Worm (Caenorhabditis elegans) whole organism, young adult: ENCODE data around the gene T13H10.2.

Experiments
- B0019.2 ChIP-seq: fragments of 200-800 bp; sonication (Bioruptor generic); conservative IDR thresholded peaks from 2 replicates; pipeline ENCODE4 v1.3.6; 2022; ENCODE audit warnings: missing genetic modification reagents, missing genetic modification characterization, missing compliant biosample characterization
- B0336.3 ChIP-seq: fragments of 200-800 bp; sonication (Bioruptor generic); IDR thresholded peaks from 2 replicates; pipeline ENCODE4 v1.3.6; 2022; ENCODE audit warnings: missing genetic modification characterization, missing compliant biosample characterization
- C17E4.6 ChIP-seq: fragments of 200-800 bp; sonication (Bioruptor generic); IDR thresholded peaks from 2 replicates; pipeline ENCODE4 v1.3.6; 2022; ENCODE audit warnings: missing genetic modification reagents, missing genetic modification characterization, missing compliant biosample characterization
- D2030.7 ChIP-seq: fragments of 200-800 bp; sonication (Bioruptor generic); IDR thresholded peaks from 2 replicates; pipeline ENCODE4 v1.3.6; 2022; ENCODE audit warnings: missing genetic modification reagents, missing genetic modification characterization, missing compliant biosample characterization
- F22D6.2 ChIP-seq: sonication (generic microtip); optimal IDR thresholded peaks from 2 replicates; lab custom pipeline; 2016; ENCODE audit warnings: mild to moderate bottlenecking, missing genetic modification characterization, missing compliant biosample characterization
- F23B12.7 ChIP-seq: sonication (generic microtip); optimal IDR thresholded peaks from 2 replicates; lab custom pipeline; 2017; ENCODE audit warnings: missing genetic modification characterization, mild to moderate bottlenecking, missing compliant biosample characterization, antibody characterized with exemption, moderate library complexity; ENCODE audit not compliant: insufficient read depth
- F37B4.10 ChIP-seq: fragments of 200-800 bp; sonication (Bioruptor generic); IDR thresholded peaks from 2 replicates; pipeline ENCODE4 v1.3.6; 2022; ENCODE audit warnings: missing genetic modification characterization, missing compliant biosample characterization
- F55B11.4 ChIP-seq: sonication (generic microtip); optimal IDR thresholded peaks from 2 replicates; lab custom pipeline; 2016; ENCODE audit warnings: missing compliant biosample characterization, missing genetic modification characterization, borderline replicate concordance; ENCODE audit not compliant: insufficient read depth
- T07F8.4 ChIP-seq: sonication (generic microtip); optimal IDR thresholded peaks from 2 replicates; lab custom pipeline; 2016; ENCODE audit warnings: mild to moderate bottlenecking, missing genetic modification characterization, moderate library complexity, missing compliant biosample characterization
- Y53G8AR.9 ChIP-seq: fragments of 200-800 bp; sonication (Bioruptor generic); conservative IDR thresholded peaks from 2 replicates; pipeline ENCODE4 v1.3.6; 2022; ENCODE audit warnings: missing genetic modification reagents, missing genetic modification characterization, missing compliant biosample characterization
- Y67H2A.10 ChIP-seq: fragments of 200-800 bp; sonication (Bioruptor generic); conservative IDR thresholded peaks from 2 replicates; pipeline ENCODE4 v1.3.6; 2022; ENCODE audit warnings: missing genetic modification reagents, missing genetic modification characterization, missing compliant biosample characterization
- aptf-2 ChIP-seq: fragments of 200-800 bp; sonication (Bioruptor generic); conservative IDR thresholded peaks from 2 replicates; pipeline ENCODE4 v1.3.6; 2022; ENCODE audit warnings: missing genetic modification reagents, missing genetic modification characterization, missing compliant biosample characterization
- atf-7 ChIP-seq: sonication (generic microtip); optimal IDR thresholded peaks from 2 replicates; lab custom pipeline; 2017; ENCODE audit warnings: mild to moderate bottlenecking, missing genetic modification characterization, missing compliant biosample characterization
- athp-1 ChIP-seq: sonication (generic microtip); optimal IDR thresholded peaks from 2 replicates; lab custom pipeline; 2017; ENCODE audit warnings: mild to moderate bottlenecking, missing genetic modification characterization, missing compliant biosample characterization
- cebp-2 ChIP-seq: fragments of 200-800 bp; sonication (Bioruptor generic); IDR thresholded peaks from 2 replicates; pipeline ENCODE4 v1.3.6; 2022; ENCODE audit warnings: missing genetic modification characterization, missing compliant biosample characterization
- die-1 ChIP-seq: sonication (generic microtip); optimal IDR thresholded peaks from 2 replicates; lab custom pipeline; 2016; ENCODE audit warnings: missing genotype, mild to moderate bottlenecking, missing genetic modification characterization, missing compliant biosample characterization
- efl-1 ChIP-seq: fragments of 150-350 bp; optimal IDR thresholded peaks from 2 replicates; lab custom pipeline; 2014; ENCODE audit warnings: missing biosample characterization, missing genetic modification reagents, missing genetic modification characterization
- egl-18 ChIP-seq: fragments of 200-800 bp; sonication (Bioruptor generic); IDR thresholded peaks from 2 replicates; pipeline ENCODE4 v1.3.6; 2022; ENCODE audit warnings: missing genetic modification reagents, missing genetic modification characterization, missing compliant biosample characterization
- ekl-4 ChIP-seq: fragments of 200-800 bp; sonication (Bioruptor generic); IDR thresholded peaks from 2 replicates; pipeline ENCODE4 v1.3.6; 2022; ENCODE audit warnings: missing genetic modification reagents, missing genetic modification characterization, missing compliant biosample characterization
- gei-17 ChIP-seq: fragments of 200-800 bp; sonication (Bioruptor generic); optimal IDR thresholded peaks from 2 replicates; lab custom pipeline; 2018; ENCODE audit warnings: mild to moderate bottlenecking, missing genetic modification characterization, missing compliant biosample characterization
- him-1 ChIP-seq: sonication (generic microtip); optimal IDR thresholded peaks from 2 replicates; lab custom pipeline; 2016; ENCODE audit warnings: missing genotype, missing genetic modification reagents, missing genetic modification characterization, missing compliant biosample characterization
- hlh-12 ChIP-seq: sonication (generic microtip); optimal IDR thresholded peaks from 2 replicates; lab custom pipeline; 2016; ENCODE audit warnings: missing genetic modification characterization, missing compliant biosample characterization
- hrde-1 ChIP-seq: sonication (generic microtip); optimal IDR thresholded peaks from 2 replicates; lab custom pipeline; 2016; ENCODE audit warnings: missing genetic modification characterization, mild to moderate bottlenecking, missing compliant biosample characterization, moderate library complexity, missing genotype, missing genetic modification reagents, borderline replicate concordance
- hsf-1 ChIP-seq: fragments of 200-800 bp; sonication (Bioruptor generic); IDR thresholded peaks from 2 replicates; pipeline ENCODE4 v1.3.6; 2022; ENCODE audit warnings: missing genetic modification reagents, missing genetic modification characterization, missing compliant biosample characterization
- lag-1 ChIP-seq: fragments of 200-800 bp; sonication (Bioruptor generic); IDR thresholded peaks from 2 replicates; pipeline ENCODE4 v1.3.6; 2022; ENCODE audit warnings: missing genetic modification reagents, missing genetic modification characterization, missing compliant biosample characterization
- lin-26 ChIP-seq: fragments of 200-800 bp; sonication (Bioruptor generic); IDR thresholded peaks from 2 replicates; pipeline ENCODE4 v1.3.6; 2022; ENCODE audit warnings: missing genetic modification reagents, missing genetic modification characterization, missing compliant biosample characterization
- lin-40 ChIP-seq: sonication (generic microtip); optimal IDR thresholded peaks from 2 replicates; lab custom pipeline; 2016; ENCODE audit warnings: missing genetic modification characterization, mild to moderate bottlenecking, missing compliant biosample characterization, missing genotype, missing genetic modification reagents
- lin-54 ChIP-seq: fragments of 200-800 bp; sonication (Bioruptor generic); optimal IDR thresholded peaks from 2 replicates; lab custom pipeline; 2018; ENCODE audit warnings: mild to moderate bottlenecking, missing genetic modification characterization, missing compliant biosample characterization
- madf-8 ChIP-seq: fragments of 200-800 bp; sonication (Bioruptor generic); conservative IDR thresholded peaks from 2 replicates; pipeline ENCODE4 v1.3.6; 2022; ENCODE audit warnings: missing genetic modification reagents, missing genetic modification characterization, missing compliant biosample characterization
- mes-4 ChIP-seq: sonication (generic microtip); optimal IDR thresholded peaks from 2 replicates; lab custom pipeline; 2016; ENCODE audit warnings: missing genotype, missing genetic modification characterization, missing compliant biosample characterization
- nfya-1 ChIP-seq: sonication (generic microtip); optimal IDR thresholded peaks from 2 replicates; lab custom pipeline; 2017; ENCODE audit warnings: antibody characterized with exemption, missing compliant biosample characterization, missing genetic modification characterization, borderline replicate concordance; ENCODE audit not compliant: insufficient read depth
- nfyb-1 ChIP-seq: fragments of 200-800 bp; sonication (Bioruptor generic); IDR thresholded peaks from 2 replicates; pipeline ENCODE4 v1.3.6; 2022; ENCODE audit warnings: missing genetic modification reagents, missing genetic modification characterization, missing compliant biosample characterization
- nhr-120 ChIP-seq: fragments of 200-800 bp; sonication (Bioruptor generic); IDR thresholded peaks from 2 replicates; pipeline ENCODE4 v1.3.6; 2022; ENCODE audit warnings: missing genetic modification characterization, missing compliant biosample characterization
- nhr-80 ChIP-seq: sonication (generic microtip); optimal IDR thresholded peaks from 2 replicates; lab custom pipeline; 2016; ENCODE audit warnings: missing genetic modification characterization, missing compliant biosample characterization
- sdz-38 ChIP-seq: sonication (generic microtip); optimal IDR thresholded peaks from 2 replicates; lab custom pipeline; 2016; ENCODE audit warnings: missing genotype, missing genetic modification characterization, missing compliant biosample characterization
- sea-2 ChIP-seq: fragments of 200-800 bp; sonication (Bioruptor generic); IDR thresholded peaks from 2 replicates; pipeline ENCODE4 v1.3.6; 2022; ENCODE audit warnings: missing genetic modification characterization, missing compliant biosample characterization
- snpc-1.3 ChIP-seq: sonication (generic microtip); optimal IDR thresholded peaks from 2 replicates; lab custom pipeline; 2017; ENCODE audit warnings: missing genetic modification characterization, mild to moderate bottlenecking, missing compliant biosample characterization, antibody characterized with exemption, moderate library complexity, missing genotype, missing genetic modification reagents; ENCODE audit not compliant: insufficient read depth
- snpc-4 ChIP-seq, 5 experiments: fragments of 150-350 bp in 1 of 5; sonication (generic microtip) in 4 of 5; optimal IDR thresholded peaks; 2 replicates each; lab custom pipeline; 2014 to 2018; ENCODE audit warnings: missing genetic modification characterization in 5 of 5, missing biosample characterization in 3 of 5, antibody characterized with exemption in 2 of 5, mild to moderate bottlenecking in 2 of 5, missing compliant biosample characterization in 2 of 5, missing genotype in 2 of 5, moderate library complexity in 2 of 5, missing genetic modification reagents in 1 of 5
- somi-1 ChIP-seq: fragments of 200-800 bp; sonication (Bioruptor generic); optimal IDR thresholded peaks from 2 replicates; lab custom pipeline; 2018; ENCODE audit warnings: mild to moderate bottlenecking, missing genetic modification characterization, missing compliant biosample characterization
- tbp1 ChIP-seq: fragments of 200-800 bp; sonication (Bioruptor generic); optimal IDR thresholded peaks from 2 replicates; lab custom pipeline; 2018; ENCODE audit warnings: mild to moderate bottlenecking, missing genetic modification characterization, missing compliant biosample characterization
- zim-3 ChIP-seq: sonication (generic microtip); optimal IDR thresholded peaks from 2 replicates; lab custom pipeline; 2017; ENCODE audit warnings: mild to moderate bottlenecking, missing genetic modification characterization, moderate library complexity, missing compliant biosample characterization
- ztf-22 ChIP-seq: fragments of 200-800 bp; sonication (Bioruptor generic); optimal IDR thresholded peaks from 2 replicates; lab custom pipeline; 2018; ENCODE audit warnings: mild to moderate bottlenecking, missing genetic modification characterization, moderate library complexity, missing compliant biosample characterization
- ztf-28 ChIP-seq: fragments of 200-800 bp; sonication (Bioruptor generic); IDR thresholded peaks from 2 replicates; pipeline ENCODE4 v1.3.6; 2022; ENCODE audit warnings: missing genetic modification reagents, missing genetic modification characterization, missing compliant biosample characterization
- ztf-3 ChIP-seq: fragments of 200-800 bp; sonication (Bioruptor generic); optimal IDR thresholded peaks from 2 replicates; lab custom pipeline; 2018; ENCODE audit warnings: mild to moderate bottlenecking, missing genetic modification characterization, missing compliant biosample characterization
- ztf-6 ChIP-seq: fragments of 200-800 bp; sonication (Bioruptor generic); IDR thresholded peaks from 2 replicates; pipeline ENCODE4 v1.3.6; 2022; ENCODE audit warnings: missing genetic modification reagents, missing genetic modification characterization, missing compliant biosample characterization

Gene T13H10.2

DNA sequence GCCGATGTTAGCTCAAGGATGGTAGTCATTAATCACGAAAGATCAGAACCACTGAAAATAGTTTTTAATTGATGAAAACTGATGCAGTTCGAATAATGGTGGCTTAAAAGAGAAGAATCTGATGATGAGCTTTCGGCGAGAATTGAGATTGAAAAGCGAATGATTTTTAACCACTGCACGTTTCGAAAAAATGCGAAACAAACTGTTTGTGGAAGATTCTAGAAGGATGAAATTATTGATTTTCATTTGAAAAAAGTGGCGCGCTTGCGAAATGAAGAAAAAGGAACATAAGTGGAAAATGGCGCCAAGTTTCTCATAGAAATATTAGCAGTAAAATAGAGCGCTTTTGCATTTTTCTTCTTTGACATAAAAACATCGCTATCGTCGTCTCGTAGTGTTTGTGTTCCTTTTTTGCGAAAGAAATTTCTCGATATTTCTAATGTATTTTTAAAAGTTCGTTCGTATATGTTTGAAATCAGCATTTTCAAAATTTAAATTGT is 30.9 kb downstream of the T13H10.2 start, which contains the start of gene uba-1 (continued):
- no peak for TF ChIP-seq egl-18 (GFP tag; lab: Robert Waterston, UW)
- no peak for TF ChIP-seq lag-1
- no peak for TF ChIP-seq him-1 (tag; lab: Kevin White, UChicago)

- no peak for TF ChIP-seq tbp1
- TF ChIP-seq D2030.7 (GFP tag; lab: Robert Waterston, UW) = 0 out of 2 replicates have a peak, but pooled peaks have one; percentile 19
- no peak for TF ChIP-seq ekl-4 (GFP tag; lab: Robert Waterston, UW)
- no peak for TF ChIP-seq T07F8.4
- TF ChIP-seq lin-26 (GFP tag; lab: Robert Waterston, UW) = no peak
- no peak for TF ChIP-seq egl-18 (GFP tag; lab: Robert Waterston, UW)
- TF ChIP-seq snpc-4 (GFP tag; optimal IDR thresholded peaks at IDR 0.05; lab: Kevin White, UChicago) = no peak
- TF ChIP-seq snpc-4 (tag; optimal IDR thresholded peaks at IDR 0.05; lab: Kevin White, UChicago) = no peak
- no peak for TF ChIP-seq mes-4 (tag; lab: Kevin White, UChicago)
- no peak for TF ChIP-seq ztf-6 (GFP tag; lab: Robert Waterston, UW)
- no peak for TF ChIP-seq ztf-22
- TF ChIP-seq C17E4.6 (GFP tag; lab: Robert Waterston, UW) = no peak
- no peak for TF ChIP-seq Y67H2A.10 (GFP tag; lab: Robert Waterston, UW)
- peak; percentile 17 for TF ChIP-seq F23B12.7
- no peak for TF ChIP-seq somi-1 (GFP tag; lab: Kevin White, UChicago)
- TF ChIP-seq madf-8 = peak; percentile 98
- TF ChIP-seq B0019.2 (GFP tag; lab: Robert Waterston, UW) = no peak
- TF ChIP-seq hlh-12 (tag; lab: Kevin White, UChicago) = no peak
- no peak for TF ChIP-seq atf-7
- TF ChIP-seq gei-17 (GFP tag; lab: Kevin White, UChicago) = no peak
- no peak for TF ChIP-seq cebp-2
- no peak for TF ChIP-seq F37B4.10 (GFP tag; lab: Robert Waterston, UW)
- peak; percentile 18 for TF ChIP-seq nhr-80
- no peak for TF ChIP-seq nfyb-1
- TF ChIP-seq lin-40 (tag; lab: Kevin White, UChicago) = no peak
- TF ChIP-seq efl-1 (GFP tag; lab: Kevin White, UChicago) = peak; percentile 27
- no peak for TF ChIP-seq athp-1
- no peak for TF ChIP-seq hrde-1 (tag; lab: Kevin White, UChicago)
- TF ChIP-seq nhr-120 (GFP tag; lab: Robert Waterston, UW) = no peak
- TF ChIP-seq Y53G8AR.9 (GFP tag; lab: Robert Waterston, UW) = no peak
- no peak for TF ChIP-seq F55B11.4 (tag; lab: Kevin White, UChicago)
- no peak for TF ChIP-seq snpc-1.3 (tag; lab: Kevin White, UChicago)
- no peak for TF ChIP-seq lin-54
- no peak for TF ChIP-seq ztf-28 (GFP tag; lab: Robert Waterston, UW)
- TF ChIP-seq zim-3 (tag; lab: Kevin White, UChicago) = no peak
- no peak for TF ChIP-seq nfya-1
- TF ChIP-seq aptf-2 (GFP tag; lab: Robert Waterston, UW) = no peak
- no peak for TF ChIP-seq B0336.3 (GFP tag; lab: Robert Waterston, UW)
- TF ChIP-seq F22D6.2 (tag; lab: Kevin White, UChicago) = no peak
- TF ChIP-seq hsf-1 (GFP tag; lab: Robert Waterston, UW) = no peak
- no peak for TF ChIP-seq sdz-38
- TF ChIP-seq sea-2 (GFP tag; lab: Robert Waterston, UW) = no peak
- TF ChIP-seq ztf-3 (GFP tag; lab: Kevin White, UChicago) = no peak
- TF ChIP-seq die-1 = no peak
Observed at ce11 chrIV:9998487-9999218, 34.6 kb downstream of the T13H10.2 start, which contains the start of gene pyp-1. TSS of gene pyp-1 (minus strand) at chrIV:9998925.
